Worm (Caenorhabditis elegans) whole organism, L1 larva: Measurements from ENCODE around the gene F19C6.5.

Experiments
- alr-1 ChIP-seq: fragments of 200-800 bp; sonication (Bioruptor generic); optimal IDR thresholded peaks from 2 replicates; lab custom pipeline; 2018; ENCODE audit warnings: borderline replicate concordance, mild to moderate bottlenecking, missing genetic modification characterization, missing compliant biosample characterization
- ceh-63 ChIP-seq: fragments of 200-800 bp; sonication (Bioruptor generic); optimal IDR thresholded peaks from 2 replicates; lab custom pipeline; 2018; ENCODE audit warnings: mild to moderate bottlenecking, missing genetic modification characterization, missing compliant biosample characterization

DNA sequence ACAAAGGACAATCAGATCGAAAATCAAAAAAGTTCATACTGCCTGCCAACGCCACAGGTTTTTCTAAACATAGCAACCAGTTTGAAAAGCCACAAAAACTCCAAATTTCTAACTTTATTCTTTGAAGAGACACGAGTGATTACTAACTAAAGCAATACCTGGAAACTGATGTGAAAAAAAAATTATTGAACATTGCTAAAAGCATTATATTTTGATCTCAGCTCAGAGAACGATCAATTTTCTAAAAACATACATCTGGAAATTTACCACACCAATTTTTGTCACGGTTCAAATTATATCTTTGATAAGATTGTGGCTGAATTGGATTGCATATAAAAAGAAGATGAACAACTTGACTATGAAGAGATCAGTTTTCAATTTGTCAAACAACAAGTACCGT lies 27.3 kb downstream of the F19C6.5 start:
- TF ChIP-seq alr-1 (tag; lab: Kevin White, UChicago) (no peak), ceh-63 (GFP tag; lab: Kevin White, UChicago) (no peak)
